Worm (Caenorhabditis elegans): ENCODE results near the gene cest-9.1.

cest-9.1 gene

DNA sequence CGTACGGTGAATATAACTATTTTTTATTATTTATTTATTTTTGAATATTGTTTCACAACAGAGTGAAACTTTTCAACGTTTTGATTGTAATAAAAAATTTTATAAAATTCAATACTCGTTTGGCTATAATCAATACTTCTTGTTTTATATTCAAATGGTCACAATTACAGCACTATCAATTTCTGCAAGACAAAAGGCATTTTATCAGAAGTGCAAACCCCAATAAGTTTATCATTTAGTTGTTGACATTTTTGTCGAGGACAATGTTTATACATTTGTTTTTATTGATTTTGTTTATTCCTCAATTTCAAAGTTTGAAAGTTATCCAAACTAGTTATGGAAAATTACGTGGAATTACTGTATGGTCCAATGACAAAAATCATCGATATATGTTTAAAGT, at the start of gene cest-9.1:
cest-9.1 (plus strand) TSS at position 213 of the 400 bp plus-strand sequence.
- TF ChIP-seq nhr-25 (tag; optimal IDR thresholded peaks at IDR 0.05) (no peak), R02D3.7 (tag; optimal IDR thresholded peaks at IDR 0.05) (no peak), ztf-1 (GFP tag; conservative IDR thresholded peaks at IDR 0.05) (no peak), fos-1 (tag; optimal IDR thresholded peaks at IDR 0.05) (peak; percentile 57)

DNA sequence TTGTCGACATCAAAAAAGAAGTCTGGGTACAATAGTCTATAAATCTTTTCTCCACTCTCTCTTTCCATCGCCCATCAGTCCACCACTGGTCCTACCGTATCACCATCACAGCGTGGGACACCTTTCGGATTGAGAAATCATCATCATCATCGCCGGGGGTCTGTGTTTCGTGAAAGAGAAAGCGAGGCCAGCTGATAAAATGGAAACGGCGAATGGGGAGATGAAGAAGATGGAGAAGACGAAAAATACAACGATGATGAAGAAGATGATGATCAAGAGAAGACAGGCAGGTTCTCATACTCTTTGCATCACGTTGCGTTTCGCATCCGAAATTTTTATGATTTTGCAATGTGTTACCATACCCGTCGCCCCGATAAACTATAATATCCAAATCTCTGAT, 49.6 kb upstream of the cest-9.1 start:
- TF ChIP-seq F13H6.1 (tag; optimal IDR thresholded peaks at IDR 0.05), result peak; percentile 29
- TF ChIP-seq lin-39 (tag; optimal IDR thresholded peaks at IDR 0.05), result no peak
- TF ChIP-seq mdl-1 (tag; optimal IDR thresholded peaks at IDR 0.05), result no peak
- peak; percentile 24 for TF ChIP-seq egl-27 (tag; optimal IDR thresholded peaks at IDR 0.05)
- peak; percentile 92 for TF ChIP-seq blmp-1 (tag; optimal IDR thresholded peaks at IDR 0.05; ENCODE audit: insufficient read depth)
- TF ChIP-seq mab-5 (tag; optimal IDR thresholded peaks at IDR 0.05), result no peak
- no peak for TF ChIP-seq lin-11 (tag; optimal IDR thresholded peaks at IDR 0.05)
- no peak for TF ChIP-seq ZK546.5 (tag; optimal IDR thresholded peaks at IDR 0.05)
- no peak for TF ChIP-seq nhr-6 (tag; optimal IDR thresholded peaks at IDR 0.05)
- peak; percentile 69 for TF ChIP-seq sma-9 (GFP tag; optimal IDR thresholded peaks at IDR 0.05)
- TF ChIP-seq sma-9 (tag; optimal IDR thresholded peaks at IDR 0.05), result no peak
- TF ChIP-seq fos-1 (tag; optimal IDR thresholded peaks at IDR 0.05), result peak; percentile 42
- no peak for TF ChIP-seq sem-4 (tag; optimal IDR thresholded peaks at IDR 0.05)
- no peak for TF ChIP-seq crh-2 (tag; optimal IDR thresholded peaks at IDR 0.05)
- no peak for TF ChIP-seq nhr-11 (tag; optimal IDR thresholded peaks at IDR 0.05)
- TF ChIP-seq gmeb-1 (tag; optimal IDR thresholded peaks at IDR 0.05), result no peak
- TF ChIP-seq unc-55 (GFP tag; optimal IDR thresholded peaks at IDR 0.05), result no peak
- TF ChIP-seq dmd-4 (tag; optimal IDR thresholded peaks at IDR 0.05), result no peak
- no peak for TF ChIP-seq unc-39 (tag; optimal IDR thresholded peaks at IDR 0.05)
- no peak for TF ChIP-seq nhr-10 (tag; optimal IDR thresholded peaks at IDR 0.05)
- TF ChIP-seq peb-1 (tag; optimal IDR thresholded peaks at IDR 0.05), result no peak
- no peak for TF ChIP-seq nhr-12 (tag; optimal IDR thresholded peaks at IDR 0.05)
- no peak for TF ChIP-seq nhr-77 (tag; optimal IDR thresholded peaks at IDR 0.05)
- no peak for TF ChIP-seq ztf-1 (GFP tag; conservative IDR thresholded peaks at IDR 0.05)
- no peak for TF ChIP-seq nhr-23 (tag; optimal IDR thresholded peaks at IDR 0.05)
- no peak for TF ChIP-seq skn-1 (tag; optimal IDR thresholded peaks at IDR 0.05)
- TF ChIP-seq ztf-4 (tag; optimal IDR thresholded peaks at IDR 0.05), result no peak
- peak in 1 of 2 experiments; percentile 33 for TF ChIP-seq lsy-2 (tag; optimal IDR thresholded peaks at IDR 0.05)
- peak; percentile 55 for TF ChIP-seq nhr-129 (tag; optimal IDR thresholded peaks at IDR 0.05)
- TF ChIP-seq nhr-237 (tag; optimal IDR thresholded peaks at IDR 0.05), result no peak
- TF ChIP-seq zag-1 (tag; optimal IDR thresholded peaks at IDR 0.05), result no peak
- TF ChIP-seq ztf-11 (tag; optimal IDR thresholded peaks at IDR 0.05), result no peak
- no peak for TF ChIP-seq lin-13 (GFP tag; optimal IDR thresholded peaks at IDR 0.05)
- TF ChIP-seq C34F6.9 (tag; optimal IDR thresholded peaks at IDR 0.05), result no peak
- peak; percentile 78 for TF ChIP-seq nhr-21 (tag; optimal IDR thresholded peaks at IDR 0.05)
- no peak for TF ChIP-seq R02D3.7 (tag; optimal IDR thresholded peaks at IDR 0.05)
- TF ChIP-seq elt-3 (tag; optimal IDR thresholded peaks at IDR 0.05), result no peak
- no peak for TF ChIP-seq unc-62 (GFP tag; optimal IDR thresholded peaks at IDR 0.05)
- no peak for TF ChIP-seq ceh-82 (tag; optimal IDR thresholded peaks at IDR 0.05)
- no peak for TF ChIP-seq elt-1 (tag; optimal IDR thresholded peaks at IDR 0.05)
- peak; percentile 51 for TF ChIP-seq sma-3 (GFP tag; optimal IDR thresholded peaks at IDR 0.05)
- peak; percentile 38 for TF ChIP-seq ceh-16 (tag; optimal IDR thresholded peaks at IDR 0.05)
- peak; percentile 75 for TF ChIP-seq nhr-25 (tag; optimal IDR thresholded peaks at IDR 0.05)
- TF ChIP-seq aly-2 (tag; optimal IDR thresholded peaks at IDR 0.05), result no peak
- no peak for TF ChIP-seq mbf-1 (tag; optimal IDR thresholded peaks at IDR 0.05)
- TF ChIP-seq snpc-4 (tag; optimal IDR thresholded peaks at IDR 0.05), result no peak
- no peak for TF ChIP-seq ama-1 (optimal IDR thresholded peaks at IDR 0.05)
- no peak for TF ChIP-seq alr-1 (tag; optimal IDR thresholded peaks at IDR 0.05)
- TF ChIP-seq Y55F3AM.14 (GFP tag; optimal IDR thresholded peaks at IDR 0.05), result no peak

Measured in whole organism, L2 larva.